Fruit fly (Drosophila melanogaster) whole organism, wandering third instar larva: Measurements from ENCODE around the gene CG4702.

Source experiments
- Abd-B ChIP-seq: fragments of >200 bp; optimal IDR thresholded peaks from 2 replicates; lab custom pipeline; 2017; ENCODE audit warnings: missing biosample characterization, missing genetic modification characterization
- CG32264 ChIP-seq: fragments of 200-800 bp; sonication (Bioruptor generic); optimal IDR thresholded peaks from 2 replicates; lab custom pipeline; 2016; ENCODE audit warnings: missing biosample characterization, missing genetic modification characterization
- CG9705 ChIP-seq: fragments of 200-800 bp; sonication (Bioruptor generic); optimal IDR thresholded peaks from 2 replicates; lab custom pipeline; 2018; ENCODE audit warnings: missing biosample characterization, mild to moderate bottlenecking, missing genetic modification characterization
- CrebA ChIP-seq: fragments of 200-800 bp; sonication (Bioruptor generic); optimal IDR thresholded peaks from 2 replicates; lab custom pipeline; 2016; ENCODE audit warnings: missing biosample characterization, mild to moderate bottlenecking, missing genetic modification characterization, borderline replicate concordance
- Dfd ChIP-seq: fragments of >200 bp; optimal IDR thresholded peaks from 2 replicates; lab custom pipeline; 2017; ENCODE audit warnings: missing biosample characterization, missing genetic modification characterization
- Dif ChIP-seq: fragments of 200-275, 200-300 bp; sonication (Bioruptor generic); optimal IDR thresholded peaks from 2 replicates; lab custom pipeline; 2018; ENCODE audit warnings: missing biosample characterization, missing genetic modification characterization; ENCODE audit not compliant: partially characterized antibody
- GATAd ChIP-seq: sonication (Bioruptor generic); optimal IDR thresholded peaks from 2 replicates; lab custom pipeline; 2016; ENCODE audit warnings: missing biosample characterization, missing genetic modification characterization
- HLH106 ChIP-seq: fragments of 200-800 bp; optimal IDR thresholded peaks from 3 replicates; lab custom pipeline; 2019; ENCODE audit warnings: missing biosample characterization, mild to moderate bottlenecking, missing genetic modification characterization, moderate library complexity
- Hnf4 ChIP-seq: fragments of 200-800 bp; sonication (Bioruptor generic); optimal IDR thresholded peaks from 2 replicates; lab custom pipeline; 2016; ENCODE audit warnings: missing biosample characterization, mild to moderate bottlenecking, missing genetic modification characterization
- Hr78 ChIP-seq: fragments of >200 bp; optimal IDR thresholded peaks from 2 replicates; lab custom pipeline; 2017; ENCODE audit warnings: missing biosample characterization, missing genetic modification characterization
- Hr83 ChIP-seq: fragments of 200-300 bp; sonication (Bioruptor generic); optimal IDR thresholded peaks from 2 replicates; lab custom pipeline; 2016; ENCODE audit warnings: missing biosample characterization, mild to moderate bottlenecking, missing genetic modification characterization, moderate library complexity; ENCODE audit not compliant: poor library complexity, severe bottlenecking
- Myc ChIP-seq: fragments of >200 bp; optimal IDR thresholded peaks from 2 replicates; lab custom pipeline; 2017
- N ChIP-seq: fragments of >200 bp; optimal IDR thresholded peaks from 2 replicates; lab custom pipeline; 2018; ENCODE audit warnings: missing biosample characterization, missing external identifiers, missing genetic modification characterization
- OdsH ChIP-seq: fragments of 200-800 bp; sonication (Bioruptor generic); optimal IDR thresholded peaks from 2 replicates; lab custom pipeline; 2016; ENCODE audit warnings: missing biosample characterization, mild to moderate bottlenecking, missing genetic modification characterization
- Rel ChIP-seq, 2 experiments: fragments of 200-800 bp; sonication (Bioruptor generic) in 1 of 2; optimal IDR thresholded peaks; 2 replicates in 1 of 2; 3 replicates in 1 of 2; lab custom pipeline; 2016 to 2019; ENCODE audit warnings: mild to moderate bottlenecking in 2 of 2, missing biosample characterization in 2 of 2, missing genetic modification characterization in 2 of 2, moderate library complexity in 1 of 2
- Sp1 ChIP-seq: fragments of 200-800 bp; sonication (Bioruptor generic); optimal IDR thresholded peaks from 3 replicates; lab custom pipeline; 2019; ENCODE audit warnings: missing biosample characterization, mild to moderate bottlenecking, missing genetic modification characterization, moderate library complexity
- Vsx2 ChIP-seq: fragments of 200-300, 225-300 bp; sonication (Bioruptor generic); optimal IDR thresholded peaks from 2 replicates; lab custom pipeline; 2018; ENCODE audit warnings: missing biosample characterization, missing genetic modification characterization; ENCODE audit not compliant: partially characterized antibody
- br ChIP-seq: fragments of 200-800 bp; sonication (Bioruptor generic); optimal IDR thresholded peaks from 2 replicates; lab custom pipeline; 2016; ENCODE audit warnings: missing biosample characterization, missing genetic modification characterization
- brk ChIP-seq: fragments of 200-800 bp; sonication (Bioruptor generic); optimal IDR thresholded peaks from 2 replicates; lab custom pipeline; 2016; ENCODE audit warnings: missing biosample characterization, mild to moderate bottlenecking, missing genetic modification characterization
- dl ChIP-seq, 2 experiments: fragments of 175-275, 200-275 bp in 1 of 2; fragments of 200-275 bp in 1 of 2; sonication (Bioruptor generic); optimal IDR thresholded peaks; lab custom pipeline; 2018; ENCODE audit warnings: mild to moderate bottlenecking in 2 of 2, missing biosample characterization in 2 of 2, missing genetic modification characterization in 2 of 2, moderate library complexity in 2 of 2; ENCODE audit not compliant: partially characterized antibody in 2 of 2, insufficient read depth in 1 of 2
- dmrt93B ChIP-seq: fragments of 200-800 bp; sonication (Bioruptor generic); optimal IDR thresholded peaks from 2 replicates; lab custom pipeline; 2018; ENCODE audit warnings: missing biosample characterization, mild to moderate bottlenecking, missing genetic modification characterization
- dsf ChIP-seq: sonication (Bioruptor generic); optimal IDR thresholded peaks from 2 replicates; lab custom pipeline; 2016; ENCODE audit warnings: missing biosample characterization, missing genetic modification characterization, borderline replicate concordance
- ey ChIP-seq: fragments of 200-800 bp; sonication (Bioruptor generic); optimal IDR thresholded peaks from 2 replicates; lab custom pipeline; 2016; ENCODE audit warnings: missing biosample characterization, missing genetic modification characterization
- foxo ChIP-seq, 2 experiments: fragments of 200-800 bp; sonication (Bioruptor generic); optimal IDR thresholded peaks; 2 replicates in 1 of 2; 3 replicates in 1 of 2; lab custom pipeline; 2016 to 2017; ENCODE audit warnings: missing biosample characterization in 2 of 2, missing genetic modification characterization in 2 of 2
- fru ChIP-seq: fragments of 200-800 bp; sonication (Bioruptor generic); optimal IDR thresholded peaks from 3 replicates; lab custom pipeline; 2016; ENCODE audit warnings: missing biosample characterization, mild to moderate bottlenecking, missing genetic modification characterization
- jim ChIP-seq: fragments of 175-275, 200-325 bp; sonication (Bioruptor generic); optimal IDR thresholded peaks from 2 replicates; lab custom pipeline; 2016; ENCODE audit warnings: missing biosample characterization, mild to moderate bottlenecking, missing genetic modification characterization
- pan ChIP-seq: fragments of >200 bp; optimal IDR thresholded peaks from 2 replicates; lab custom pipeline; 2017
- psq ChIP-seq: fragments of 200-800 bp; sonication (Bioruptor generic); optimal IDR thresholded peaks from 3 replicates; lab custom pipeline; 2017; ENCODE audit warnings: missing biosample characterization, mild to moderate bottlenecking, missing genetic modification characterization, moderate library complexity
- rgr ChIP-seq: fragments of 200-800 bp; sonication (Bioruptor generic); optimal IDR thresholded peaks from 3 replicates; lab custom pipeline; 2016; ENCODE audit warnings: missing biosample characterization, mild to moderate bottlenecking, missing genetic modification characterization
- sage ChIP-seq: fragments of 200-800 bp; sonication (Bioruptor generic); optimal IDR thresholded peaks from 2 replicates; lab custom pipeline; 2016; ENCODE audit warnings: missing biosample characterization, mild to moderate bottlenecking, missing genetic modification characterization
- tai ChIP-seq: sonication (Bioruptor generic); optimal IDR thresholded peaks from 2 replicates; lab custom pipeline; 2016; ENCODE audit warnings: missing biosample characterization, missing genetic modification characterization
- usp ChIP-seq: fragments of >200 bp; optimal IDR thresholded peaks from 2 replicates; lab custom pipeline; 2017; ENCODE audit warnings: missing biosample characterization, missing genetic modification characterization
- woc ChIP-seq: sonication (Bioruptor generic); optimal IDR thresholded peaks from 2 replicates; lab custom pipeline; 2016; ENCODE audit warnings: missing biosample characterization, mild to moderate bottlenecking, missing genetic modification characterization

Gene CG4702

DNA sequence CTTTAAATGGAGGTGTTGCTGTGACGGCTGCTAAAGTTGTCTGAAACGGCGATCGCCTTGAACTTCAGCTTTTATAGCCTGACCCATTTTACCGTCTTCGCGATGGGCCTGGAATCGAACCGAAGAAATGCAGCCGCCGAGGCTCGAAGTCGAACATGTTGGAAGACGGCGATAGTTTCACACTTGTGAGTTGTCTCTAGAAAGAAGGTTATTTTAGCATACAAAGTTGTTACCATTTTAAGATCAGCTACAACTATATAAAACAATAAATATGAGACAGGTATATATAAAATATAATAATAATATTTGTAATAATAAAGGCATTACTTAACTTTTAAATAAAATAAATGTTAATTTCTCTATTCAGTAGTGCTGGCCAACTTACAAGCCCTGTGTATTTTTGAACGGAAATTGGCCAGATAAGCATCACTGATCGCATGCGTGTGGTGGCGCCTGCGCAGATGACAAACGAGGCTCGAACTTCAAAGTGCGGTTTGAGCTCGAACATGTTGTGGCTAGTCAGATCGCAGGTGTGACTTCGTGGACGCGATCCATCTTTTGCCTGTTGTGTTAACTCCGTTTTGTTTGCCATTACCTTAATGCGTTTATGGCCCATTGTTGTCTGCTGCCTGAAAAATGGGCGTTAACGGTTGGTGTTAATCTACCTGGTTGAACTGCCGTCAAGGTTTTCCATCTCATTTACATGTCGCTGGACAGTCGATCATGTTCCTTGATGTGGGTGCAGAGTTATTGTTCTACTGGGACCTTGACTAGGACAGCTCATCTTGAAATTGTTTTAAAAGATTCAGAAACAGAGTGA lies at the start of gene CG4702:
Gene CG4702, minus strand, starts transcription at position 51 of the 820 bp plus-strand sequence.
- no peak for TF ChIP-seq Hr78
- TF ChIP-seq fru, result no peak
- no peak for TF ChIP-seq rgr
- TF ChIP-seq GATAd (GFP tag; lab: Kevin White, UChicago), result no peak
- no peak for TF ChIP-seq Dif
- peak; percentile 80 for TF ChIP-seq Myc (lab: Kevin White, UChicago)
- TF ChIP-seq Rel (GFP tag; optimal IDR thresholded peaks at IDR 0.05; lab: Kevin White, UChicago), result no peak
- TF ChIP-seq Rel (tag; optimal IDR thresholded peaks at IDR 0.05; lab: Kevin White, UChicago), result no peak
- peak; percentile 13 for TF ChIP-seq HLH106 (tag; lab: Kevin White, UChicago)
- TF ChIP-seq CG32264 (GFP tag; lab: Kevin White, UChicago), result no peak
- no peak for TF ChIP-seq dmrt93B (GFP tag; lab: Kevin White, UChicago)
- TF ChIP-seq Sp1 (GFP tag; lab: Kevin White, UChicago), result no peak
- no peak for TF ChIP-seq jim
- no peak for TF ChIP-seq Hnf4
- no peak for TF ChIP-seq Hr83
- TF ChIP-seq foxo (GFP tag; optimal IDR thresholded peaks at IDR 0.05; lab: Kevin White, UChicago), result no peak
- no peak for TF ChIP-seq br
- no peak for TF ChIP-seq CG9705 (GFP tag; lab: Kevin White, UChicago)
- peak; percentile 16 for TF ChIP-seq woc (GFP tag; lab: Kevin White, UChicago)
- no peak for TF ChIP-seq psq
- no peak for TF ChIP-seq OdsH (GFP tag; lab: Kevin White, UChicago)
- no peak for TF ChIP-seq ey
- no peak for TF ChIP-seq Vsx2 (GFP tag; lab: Kevin White, UChicago)

DNA sequence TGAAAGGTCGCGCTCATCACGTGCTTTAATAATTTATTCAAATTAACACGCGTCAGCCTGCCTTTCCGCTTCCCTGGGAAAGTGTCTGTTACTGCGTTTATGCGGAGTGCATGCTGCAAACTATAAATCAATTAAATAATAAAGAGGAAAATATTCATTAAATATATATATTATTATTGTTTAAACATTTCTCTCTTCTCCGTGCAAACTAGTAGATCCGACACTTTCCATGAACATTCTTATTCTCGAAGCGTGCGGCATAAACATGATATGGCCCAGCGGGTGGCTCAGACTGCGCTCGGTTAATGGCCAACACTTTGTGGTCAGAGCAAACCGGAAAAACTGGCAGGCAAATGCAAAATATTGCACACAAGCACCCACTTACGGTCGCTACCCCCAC lies 40.3 kb upstream of the CG4702 start:
- TF ChIP-seq HLH106 (tag; lab: Kevin White, UChicago) (peak; percentile 2), dl (GFP tag; optimal IDR thresholded peaks at IDR 0.05; lab: Kevin White, UChicago; ENCODE audit: insufficient read depth in 1 of 2, partially characterized antibody in 2 of 2) (no peak), pan (lab: Kevin White, UChicago) (no peak), CG9705 (GFP tag; lab: Kevin White, UChicago) (no peak)

DNA sequence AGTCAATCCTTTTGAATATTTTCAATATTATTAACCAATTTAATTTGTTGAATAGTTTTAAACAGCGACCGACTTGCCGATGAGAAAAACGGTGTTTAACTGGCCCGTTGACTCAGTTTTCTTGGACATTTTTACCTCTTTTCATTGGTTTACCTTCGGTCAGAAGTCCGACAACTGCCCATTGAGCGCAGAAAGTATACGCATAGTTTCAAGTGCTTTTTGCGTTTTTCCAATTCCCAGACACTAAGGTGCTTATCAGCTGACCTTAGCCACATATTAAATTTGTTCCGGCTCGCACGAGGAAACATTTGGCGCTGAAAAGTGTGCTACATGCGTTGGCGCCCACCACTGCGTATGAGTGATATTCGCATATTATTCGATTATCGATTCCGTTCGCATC lies 38.1 kb upstream of the CG4702 start, which contains the start of gene Cpn:
Gene Cpn, minus strand, starts transcription at position 101 of the 400 bp plus-strand sequence.
- no peak for TF ChIP-seq Abd-B (GFP tag; lab: Kevin White, UChicago)
- no peak for TF ChIP-seq Vsx2 (GFP tag; lab: Kevin White, UChicago)
- TF ChIP-seq dmrt93B (GFP tag; lab: Kevin White, UChicago), result no peak
- TF ChIP-seq Myc (lab: Kevin White, UChicago), result no peak
- TF ChIP-seq CG9705 (GFP tag; lab: Kevin White, UChicago), result no peak
- no peak for TF ChIP-seq fru
- TF ChIP-seq Sp1 (GFP tag; lab: Kevin White, UChicago), result no peak
- no peak for TF ChIP-seq dsf (GFP tag; lab: Kevin White, UChicago)
- no peak for TF ChIP-seq OdsH (GFP tag; lab: Kevin White, UChicago)
- TF ChIP-seq usp, result no peak
- TF ChIP-seq CrebA (GFP tag; lab: Kevin White, UChicago), result no peak
- no peak for TF ChIP-seq brk (GFP tag; lab: Kevin White, UChicago)
- no peak for TF ChIP-seq tai (GFP tag; lab: Kevin White, UChicago)
- no peak for TF ChIP-seq Dif
- TF ChIP-seq Dfd, result no peak
- no peak for TF ChIP-seq dl (GFP tag; optimal IDR thresholded peaks at IDR 0.05; lab: Kevin White, UChicago; ENCODE audit: insufficient read depth in 1 of 2, partially characterized antibody in 2 of 2)
- no peak for TF ChIP-seq N (GFP tag; lab: Kevin White, UChicago)
- TF ChIP-seq CG32264 (GFP tag; lab: Kevin White, UChicago), result no peak
- TF ChIP-seq pan (lab: Kevin White, UChicago), result no peak

DNA sequence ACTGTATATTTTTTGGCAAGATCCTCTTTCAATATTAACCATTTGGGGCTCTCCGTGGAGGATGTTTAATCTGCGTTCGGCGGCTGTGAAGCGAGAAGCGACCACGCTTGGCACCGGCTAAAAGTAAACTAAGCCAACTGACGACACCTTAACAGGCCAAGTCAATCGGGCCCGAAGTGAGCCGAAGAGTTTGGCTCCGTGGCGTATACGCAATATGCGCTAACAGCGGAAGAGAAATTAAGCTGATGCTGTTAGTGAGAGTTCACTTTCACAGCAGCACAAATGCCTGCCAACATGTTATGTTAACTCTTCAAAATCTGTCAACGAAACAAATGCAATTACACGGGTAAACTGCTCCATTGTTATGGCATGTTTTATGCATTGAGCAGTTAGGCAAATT lies 30.5 kb upstream of the CG4702 start, which contains the start of gene dpr15:
Gene dpr15, minus strand, starts transcription at position 101 of the 400 bp plus-strand sequence.
- no peak for TF ChIP-seq Hr83
- no peak for TF ChIP-seq OdsH (GFP tag; lab: Kevin White, UChicago)
- no peak for TF ChIP-seq jim
- no peak for TF ChIP-seq Hnf4
- TF ChIP-seq sage (GFP tag; lab: Kevin White, UChicago), result no peak
- TF ChIP-seq psq, result no peak
